Worm (Caenorhabditis elegans) whole organism, L1 larva: ENCODE data around the gene ceh-34.

Experiments
- C16A3.4 ChIP-seq: fragments of 150-350 bp; optimal IDR thresholded peaks from 2 replicates; lab custom pipeline; 2014; ENCODE audit warnings: missing biosample characterization, missing genetic modification characterization
- F16B12.6 ChIP-seq: fragments of 150-350 bp; optimal IDR thresholded peaks from 2 replicates; lab custom pipeline; 2014; ENCODE audit warnings: missing biosample characterization, missing genetic modification characterization
- Y116A8C.19 ChIP-seq: sonication (generic microtip); optimal IDR thresholded peaks from 2 replicates; lab custom pipeline; 2016; ENCODE audit warnings: missing compliant biosample characterization, missing genetic modification characterization, borderline replicate concordance
- aly-2 ChIP-seq: fragments of 150-350 bp; optimal IDR thresholded peaks from 2 replicates; lab custom pipeline; 2014; ENCODE audit warnings: missing biosample characterization, missing genetic modification characterization
- ama-1 ChIP-seq: fragments of 150-350 bp; optimal IDR thresholded peaks from 2 replicates; lab custom pipeline; 2014
- ceh-63 ChIP-seq: fragments of 200-800 bp; sonication (Bioruptor generic); optimal IDR thresholded peaks from 2 replicates; lab custom pipeline; 2018; ENCODE audit warnings: mild to moderate bottlenecking, missing genetic modification characterization, missing compliant biosample characterization
- ceh-8 ChIP-seq: fragments of 200-800 bp; sonication (Bioruptor generic); optimal IDR thresholded peaks from 2 replicates; lab custom pipeline; 2018; ENCODE audit warnings: mild to moderate bottlenecking, missing genetic modification characterization, moderate library complexity, missing compliant biosample characterization
- ceh-90 ChIP-seq: sonication (generic microtip); optimal IDR thresholded peaks from 2 replicates; lab custom pipeline; 2016; ENCODE audit warnings: missing genetic modification characterization, missing compliant biosample characterization
- ces-1 ChIP-seq: fragments of 150-350 bp; optimal IDR thresholded peaks from 2 replicates; lab custom pipeline; 2014; ENCODE audit warnings: missing biosample characterization, missing genetic modification reagents, missing genetic modification characterization
- efl-1 ChIP-seq, 4 experiments: fragments of 150-350 bp; optimal IDR thresholded peaks in 3 of 4; peaks in 1 of 4; 1 replicate in 1 of 4; 2 replicates in 3 of 4; lab custom pipeline; 2014; ENCODE audit warnings: missing biosample characterization in 2 of 4, missing genetic modification characterization in 2 of 4, missing genetic modification reagents in 2 of 4
- efl-3 ChIP-seq: fragments of 200-800 bp; sonication (Bioruptor generic); optimal IDR thresholded peaks from 2 replicates; lab custom pipeline; 2018; ENCODE audit warnings: mild to moderate bottlenecking, missing genetic modification characterization, missing compliant biosample characterization
- egl-13 ChIP-seq: sonication (generic microtip); optimal IDR thresholded peaks from 2 replicates; lab custom pipeline; 2016; ENCODE audit warnings: missing genotype, missing genetic modification reagents, missing genetic modification characterization, missing compliant biosample characterization
- egl-27 ChIP-seq, 2 experiments: fragments of 150-350 bp in 1 of 2; sonication (generic microtip); optimal IDR thresholded peaks; 3 replicates each; lab custom pipeline; 2017 to 2018; ENCODE audit warnings: missing biosample characterization in 2 of 2, missing genetic modification characterization in 2 of 2, missing genetic modification reagents in 2 of 2
- elt-3 ChIP-seq, 6 experiments: fragments of 150-350 bp in 1 of 6; sonication (generic microtip); optimal IDR thresholded peaks; 2 replicates each; lab custom pipeline; 2017 to 2018; ENCODE audit warnings: missing biosample characterization in 6 of 6, missing genetic modification characterization in 6 of 6, inconsistent platforms in 1 of 6
- ets-5 ChIP-seq: fragments of 200-800 bp; sonication (Bioruptor generic); IDR thresholded peaks from 2 replicates; pipeline ENCODE4 v1.3.6; 2022; ENCODE audit warnings: missing genetic modification characterization, missing compliant biosample characterization
- fkh-10 ChIP-seq: sonication (generic microtip); optimal IDR thresholded peaks from 2 replicates; lab custom pipeline; 2017; ENCODE audit warnings: missing biosample characterization, missing genetic modification reagents, missing genetic modification characterization
- fkh-4 ChIP-seq: sonication (generic microtip); optimal IDR thresholded peaks from 2 replicates; lab custom pipeline; 2016; ENCODE audit warnings: missing compliant biosample characterization, missing genetic modification characterization, borderline replicate concordance
- fkh-8 ChIP-seq: sonication (generic microtip); optimal IDR thresholded peaks from 2 replicates; lab custom pipeline; 2016; ENCODE audit warnings: mild to moderate bottlenecking, missing genetic modification characterization, missing compliant biosample characterization
- grh-1 ChIP-seq: fragments of 200-800 bp; sonication (Bioruptor generic); IDR thresholded peaks from 2 replicates; pipeline ENCODE4 v1.3.6; 2022; ENCODE audit warnings: missing genetic modification reagents, missing genetic modification characterization, missing compliant biosample characterization
- hlh-4 ChIP-seq: sonication (generic microtip); optimal IDR thresholded peaks from 2 replicates; lab custom pipeline; 2016; ENCODE audit warnings: mild to moderate bottlenecking, missing genetic modification characterization, missing compliant biosample characterization
- jun-1 ChIP-seq: fragments of 150-350 bp; optimal IDR thresholded peaks from 2 replicates; lab custom pipeline; 2014; ENCODE audit warnings: missing biosample characterization, missing genetic modification reagents, missing genetic modification characterization
- lin-13 ChIP-seq: fragments of 150-350 bp; optimal IDR thresholded peaks from 2 replicates; lab custom pipeline; 2014; ENCODE audit warnings: missing biosample characterization, missing genetic modification reagents, missing genetic modification characterization
- lin-15B ChIP-seq: fragments of 150-350 bp; sonication (generic microtip); optimal IDR thresholded peaks from 3 replicates; lab custom pipeline; 2014; ENCODE audit warnings: missing biosample characterization, missing genetic modification characterization
- lsy-2 ChIP-seq, 2 experiments: fragments of 150-350 bp; optimal IDR thresholded peaks; 2 replicates each; lab custom pipeline; 2014; ENCODE audit warnings: missing biosample characterization in 2 of 2, missing genetic modification characterization in 2 of 2
- mdl-1 ChIP-seq, 2 experiments: fragments of 150-350 bp; optimal IDR thresholded peaks; 2 replicates each; lab custom pipeline; 2014 to 2017; ENCODE audit warnings: missing biosample characterization in 2 of 2, missing genetic modification characterization in 2 of 2, inconsistent platforms in 1 of 2
- mef-2 ChIP-seq: fragments of 150-350 bp; optimal IDR thresholded peaks from 2 replicates; lab custom pipeline; 2014; ENCODE audit warnings: missing biosample characterization, missing genetic modification characterization
- mep-1 ChIP-seq: fragments of 150-350 bp; optimal IDR thresholded peaks from 2 replicates; lab custom pipeline; 2014; ENCODE audit warnings: missing biosample characterization, missing genetic modification characterization
- nhr-20 ChIP-seq: sonication (generic microtip); optimal IDR thresholded peaks from 2 replicates; lab custom pipeline; 2016; ENCODE audit warnings: mild to moderate bottlenecking, missing genetic modification characterization, missing compliant biosample characterization
- nhr-47 ChIP-seq: sonication (generic microtip); optimal IDR thresholded peaks from 2 replicates; lab custom pipeline; 2016; ENCODE audit warnings: mild to moderate bottlenecking, missing genetic modification characterization, moderate library complexity, missing compliant biosample characterization
- nhr-71 ChIP-seq: sonication (generic microtip); optimal IDR thresholded peaks from 2 replicates; lab custom pipeline; 2016; ENCODE audit warnings: mild to moderate bottlenecking, missing genetic modification characterization, moderate library complexity, missing compliant biosample characterization
- nhr-85 ChIP-seq: sonication (generic microtip); peaks from one replicate; lab custom pipeline; 2016; ENCODE audit warnings: missing genetic modification characterization, inconsistent platforms, missing compliant biosample characterization
- nhr-90 ChIP-seq: sonication (generic microtip); optimal IDR thresholded peaks from 2 replicates; lab custom pipeline; 2016; ENCODE audit warnings: mild to moderate bottlenecking, missing genetic modification characterization, missing compliant biosample characterization; ENCODE audit not compliant: poor library complexity
- pqm-1 ChIP-seq: sonication (generic microtip); optimal IDR thresholded peaks from 3 replicates; lab custom pipeline; 2017; ENCODE audit warnings: missing biosample characterization, missing genetic modification characterization
- skn-1 ChIP-seq: fragments of 150-350 bp; optimal IDR thresholded peaks from 2 replicates; lab custom pipeline; 2014; ENCODE audit warnings: missing biosample characterization, missing genetic modification characterization
- snpc-4 ChIP-seq: fragments of 150-350 bp; optimal IDR thresholded peaks from 2 replicates; lab custom pipeline; 2014; ENCODE audit warnings: missing biosample characterization, missing genetic modification characterization
- snu-23 ChIP-seq: sonication (generic microtip); optimal IDR thresholded peaks from 2 replicates; lab custom pipeline; 2016; ENCODE audit warnings: missing genetic modification characterization, missing compliant biosample characterization
- sox-4 ChIP-seq: sonication (generic microtip); optimal IDR thresholded peaks from 2 replicates; lab custom pipeline; 2016; ENCODE audit warnings: missing genetic modification characterization, missing compliant biosample characterization
- swsn-7 ChIP-seq: sonication (generic microtip); optimal IDR thresholded peaks from 2 replicates; lab custom pipeline; 2016; ENCODE audit warnings: missing genetic modification characterization, missing compliant biosample characterization
- unc-30 ChIP-seq: sonication (generic microtip); optimal IDR thresholded peaks from 2 replicates; lab custom pipeline; 2017; ENCODE audit warnings: missing biosample characterization, missing genetic modification characterization
- unc-86 ChIP-seq: sonication (generic microtip); optimal IDR thresholded peaks from 2 replicates; lab custom pipeline; 2016; ENCODE audit warnings: missing genetic modification characterization, missing compliant biosample characterization
- vab-15 ChIP-seq: sonication (generic microtip); optimal IDR thresholded peaks from 2 replicates; lab custom pipeline; 2017; ENCODE audit warnings: missing genotype, mild to moderate bottlenecking, missing genetic modification characterization, missing compliant biosample characterization
- xbp-1 ChIP-seq: sonication (generic microtip); optimal IDR thresholded peaks from 2 replicates; lab custom pipeline; 2016; ENCODE audit warnings: missing genetic modification characterization, missing compliant biosample characterization

The ceh-34 gene

DNA sequence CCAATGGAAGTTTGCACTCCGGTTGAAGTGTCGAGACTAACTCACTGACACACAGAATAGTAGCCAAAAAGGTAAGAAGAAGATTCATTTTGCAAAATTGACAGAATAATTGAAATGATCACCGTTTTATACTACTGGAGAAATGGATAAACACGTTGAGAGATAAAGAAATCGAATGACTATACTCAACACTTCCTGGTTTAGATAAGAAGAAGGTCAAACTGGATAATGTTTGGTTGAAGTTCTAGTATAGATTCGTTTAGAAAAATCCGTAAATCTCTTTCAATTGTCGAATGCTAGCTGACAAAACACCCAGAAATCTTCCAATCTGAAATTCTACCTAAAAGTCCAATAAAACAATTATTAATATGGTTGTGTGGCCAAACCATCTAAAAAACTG lies 32.1 kb downstream of the ceh-34 start, which contains the start of gene Y49G5A.1:
Gene Y49G5A.1 (minus strand): TSS at position 101 of the 400 bp plus-strand sequence.
- TF ChIP-seq mef-2 (tag; lab: Kevin White, UChicago) (no peak), C16A3.4 (no peak), unc-30 (tag; lab: Kevin White, UChicago) (no peak), fkh-8 (tag; lab: Kevin White, UChicago) (no peak), elt-3 (tag; optimal IDR thresholded peaks at IDR 0.05; lab: Kevin White, UChicago) (no peak), efl-3 (no peak), nhr-47 (no peak), snu-23 (no peak), ceh-63 (GFP tag; lab: Kevin White, UChicago) (no peak), ets-5 (GFP tag; lab: Robert Waterston, UW) (no peak), lin-15B (tag; lab: Kevin White, UChicago) (no peak), ceh-90 (tag; lab: Kevin White, UChicago) (no peak)

DNA sequence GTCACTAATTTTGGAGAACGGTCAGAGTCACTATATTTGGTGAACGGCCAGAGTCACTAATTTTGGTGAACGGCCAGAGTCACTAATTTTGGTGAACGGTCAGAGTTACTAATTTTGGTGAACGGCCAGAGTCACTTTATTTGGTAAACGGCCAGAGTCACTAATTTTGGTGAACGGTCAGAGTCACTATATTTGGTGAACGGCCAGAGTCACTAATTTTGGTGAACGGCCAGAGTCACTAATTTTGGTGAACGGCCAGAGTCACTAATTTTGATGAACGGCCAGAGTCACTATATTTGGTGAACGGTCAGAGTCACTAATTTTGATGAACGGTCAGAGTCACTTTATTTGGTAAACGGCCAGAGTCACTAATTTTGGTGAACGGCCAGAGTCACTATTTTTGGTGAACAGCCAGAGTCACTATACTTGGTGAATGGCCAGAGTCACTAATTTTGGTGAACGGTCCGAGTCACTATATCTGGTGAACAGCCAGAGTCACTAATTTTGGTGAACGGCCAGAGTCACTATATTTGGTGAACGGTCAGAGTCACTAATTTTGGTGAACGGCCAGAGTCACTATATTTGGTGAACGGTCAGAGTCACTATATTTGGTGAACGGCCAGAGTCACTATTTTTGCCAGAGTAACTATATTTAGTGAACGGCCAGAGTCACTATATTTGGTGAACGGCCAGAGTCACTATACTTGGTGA lies 35.0 kb downstream of the ceh-34 start:
- TF ChIP-seq ceh-63 (GFP tag; lab: Kevin White, UChicago) (peak; percentile 46), ceh-8 (GFP tag; lab: Kevin White, UChicago) (peak; percentile 35)

DNA sequence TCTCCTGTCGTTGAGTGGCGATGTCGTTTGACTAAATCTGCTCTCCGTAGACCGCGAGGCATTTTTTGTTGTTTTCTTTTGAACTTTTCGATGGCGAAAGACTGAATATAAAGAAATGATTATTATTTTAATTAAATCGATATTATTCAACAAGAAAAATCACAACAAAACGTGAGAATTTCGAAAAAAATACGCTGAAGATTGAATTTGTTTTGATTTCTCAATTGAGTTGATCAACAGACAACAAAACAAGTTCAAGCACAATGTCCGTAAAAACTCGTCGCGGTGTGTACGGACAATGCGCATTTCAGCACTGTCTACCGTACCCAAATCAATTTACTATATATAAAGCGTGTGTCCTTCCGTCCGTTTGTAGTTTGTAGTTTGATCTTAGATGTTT lies 41.4 kb downstream of the ceh-34 start, which contains the start of gene B0238.9:
Gene B0238.9 (minus strand): TSS at position 101 of the 400 bp plus-strand sequence.
- TF ChIP-seq vab-15 (tag; lab: Kevin White, UChicago): no peak
- TF ChIP-seq fkh-4 (tag; lab: Kevin White, UChicago): no peak
- no peak for TF ChIP-seq egl-27 (tag; optimal IDR thresholded peaks at IDR 0.05; lab: Kevin White, UChicago)
- no peak for TF ChIP-seq lin-13 (GFP tag; lab: Kevin White, UChicago)
- no peak for TF ChIP-seq xbp-1 (tag; lab: Kevin White, UChicago)
- no peak for TF ChIP-seq mdl-1 (tag; optimal IDR thresholded peaks at IDR 0.05; lab: Kevin White, UChicago)
- TF ChIP-seq F16B12.6 (tag; lab: Kevin White, UChicago): no peak
- TF ChIP-seq nhr-47: no peak

DNA sequence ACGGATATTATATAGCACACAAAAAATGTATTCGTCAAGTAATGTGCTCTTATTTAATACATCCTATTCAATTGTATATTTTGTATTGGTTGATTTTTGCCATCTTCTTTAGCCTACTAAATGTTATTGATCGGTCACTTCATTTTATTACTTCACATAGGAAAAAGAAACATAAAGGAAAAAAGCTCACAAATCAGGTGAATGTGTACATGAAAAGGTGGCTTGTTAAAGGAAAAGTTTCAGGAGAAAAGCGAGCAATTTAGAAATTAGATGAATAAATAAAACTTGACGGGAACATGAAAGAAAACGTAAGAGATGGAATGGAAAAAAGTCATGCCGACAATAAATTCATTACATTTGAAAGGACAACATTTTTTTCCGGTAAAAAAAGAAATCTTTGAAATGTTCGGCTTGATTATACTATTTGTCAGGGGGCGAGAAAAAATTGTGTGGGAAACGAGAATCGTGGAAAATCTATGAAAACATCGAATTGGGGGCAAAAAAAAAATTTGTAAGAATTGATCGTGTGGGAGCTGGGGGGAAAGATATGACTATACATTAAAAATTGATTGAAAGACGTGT lies 43.9 kb downstream of the ceh-34 start:
- TF ChIP-seq hlh-4 (no peak), efl-1 (optimal IDR thresholded peaks at IDR 0.05; lab: Kevin White, UChicago) (no peak), efl-1 (GFP tag; optimal IDR thresholded peaks at IDR 0.05 in 1 of 2; lab: Kevin White, UChicago) (peak in 1 of 2 experiments; percentile 39), nhr-90 (tag; lab: Kevin White, UChicago) (peak; percentile 14), nhr-85 (tag; lab: Kevin White, UChicago) (peak; percentile 69)

DNA sequence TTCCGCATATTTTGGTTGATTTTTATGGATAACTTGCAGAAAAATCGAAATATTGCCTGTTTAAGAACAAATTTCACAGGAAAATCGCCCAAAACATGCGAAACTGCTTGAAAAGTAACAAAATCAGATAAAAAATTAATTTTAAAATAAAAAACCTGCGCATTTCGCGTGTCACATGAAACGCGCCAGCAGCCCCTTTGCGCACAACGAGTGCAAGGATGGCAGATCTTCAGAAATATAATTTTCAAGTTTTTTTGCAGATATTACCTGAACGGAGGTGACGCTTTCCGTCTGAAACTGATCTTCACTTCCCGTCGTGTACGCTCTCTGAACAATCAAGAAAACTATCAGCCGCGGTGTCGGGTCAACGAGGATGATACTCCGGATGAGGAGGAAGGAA lies 44.4 kb downstream of the ceh-34 start:
- TF ChIP-seq fkh-10 (GFP tag; lab: Kevin White, UChicago): no peak
- TF ChIP-seq pqm-1 (tag; lab: Kevin White, UChicago): no peak
- TF ChIP-seq grh-1 (GFP tag; lab: Robert Waterston, UW): 0 out of 2 replicates have a peak, but pooled peaks have one; percentile 20
- peak; percentile 18 for TF ChIP-seq sox-4 (tag; lab: Kevin White, UChicago)
- peak; percentile 75 for TF ChIP-seq mep-1 (tag; lab: Kevin White, UChicago)
- TF ChIP-seq aly-2 (tag; lab: Kevin White, UChicago): no peak
- peak; percentile 34 for TF ChIP-seq snu-23
- no peak for TF ChIP-seq Y116A8C.19 (tag; lab: Kevin White, UChicago)
- TF ChIP-seq ama-1: no peak
- TF ChIP-seq nhr-71 (tag; lab: Kevin White, UChicago): peak; percentile 80
- TF ChIP-seq efl-1 (optimal IDR thresholded peaks at IDR 0.05; lab: Kevin White, UChicago): peak; percentile 73 to 78
- peak; percentile 81 to 98 for TF ChIP-seq efl-1 (GFP tag; optimal IDR thresholded peaks at IDR 0.05 in 1 of 2; lab: Kevin White, UChicago)
- peak; percentile 5 for TF ChIP-seq egl-13
- TF ChIP-seq hlh-4: no peak
- TF ChIP-seq nhr-20 (tag; lab: Kevin White, UChicago): peak; percentile 61
- no peak for TF ChIP-seq ces-1 (GFP tag; lab: Kevin White, UChicago)
- TF ChIP-seq C16A3.4: peak; percentile 22
- peak; percentile 36 to 68 for TF ChIP-seq lsy-2 (tag; optimal IDR thresholded peaks at IDR 0.05; lab: Kevin White, UChicago)
- TF ChIP-seq swsn-7 (tag; lab: Kevin White, UChicago): peak; percentile 45
- TF ChIP-seq snpc-4 (tag; lab: Kevin White, UChicago): peak; percentile 55
- TF ChIP-seq xbp-1 (tag; lab: Kevin White, UChicago): peak; percentile 33
- TF ChIP-seq unc-86 (tag; lab: Kevin White, UChicago): peak; percentile 35
- peak; percentile 21 for TF ChIP-seq jun-1 (tag; lab: Kevin White, UChicago)
- peak; percentile 25 for TF ChIP-seq lin-13 (GFP tag; lab: Kevin White, UChicago)
- TF ChIP-seq ets-5 (GFP tag; lab: Robert Waterston, UW): no peak
- peak; percentile 64 for TF ChIP-seq nhr-47
- peak; percentile 35 for TF ChIP-seq skn-1 (tag; lab: Kevin White, UChicago)
